Worm (Caenorhabditis elegans): ENCODE results near the gene R102.4.

- TF ChIP-seq him-1 (tag; optimal IDR thresholded peaks at IDR 0.05) (no peak), dao-5 (tag; optimal IDR thresholded peaks at IDR 0.05) (no peak), W03F9.2 (tag; optimal IDR thresholded peaks at IDR 0.05) (no peak)
These were observed 43.2 kb upstream of the R102.4 start, which contains the start of gene ssp-34 for ce11 chrIV:10738328-10738727.
